Fruit fly (Drosophila melanogaster) ovary, adult (tissue): ENCODE data around the gene Eig71Ef.

ENCODE experiments used
- CG17801 ChIP-seq: fragments of 200-800 bp; optimal IDR thresholded peaks from 2 replicates; lab custom pipeline; 2019; ENCODE audit warnings: missing biosample characterization, mild to moderate bottlenecking, missing genetic modification characterization, moderate library complexity; ENCODE audit not compliant: partially characterized antibody

The Eig71Ef gene

DNA sequence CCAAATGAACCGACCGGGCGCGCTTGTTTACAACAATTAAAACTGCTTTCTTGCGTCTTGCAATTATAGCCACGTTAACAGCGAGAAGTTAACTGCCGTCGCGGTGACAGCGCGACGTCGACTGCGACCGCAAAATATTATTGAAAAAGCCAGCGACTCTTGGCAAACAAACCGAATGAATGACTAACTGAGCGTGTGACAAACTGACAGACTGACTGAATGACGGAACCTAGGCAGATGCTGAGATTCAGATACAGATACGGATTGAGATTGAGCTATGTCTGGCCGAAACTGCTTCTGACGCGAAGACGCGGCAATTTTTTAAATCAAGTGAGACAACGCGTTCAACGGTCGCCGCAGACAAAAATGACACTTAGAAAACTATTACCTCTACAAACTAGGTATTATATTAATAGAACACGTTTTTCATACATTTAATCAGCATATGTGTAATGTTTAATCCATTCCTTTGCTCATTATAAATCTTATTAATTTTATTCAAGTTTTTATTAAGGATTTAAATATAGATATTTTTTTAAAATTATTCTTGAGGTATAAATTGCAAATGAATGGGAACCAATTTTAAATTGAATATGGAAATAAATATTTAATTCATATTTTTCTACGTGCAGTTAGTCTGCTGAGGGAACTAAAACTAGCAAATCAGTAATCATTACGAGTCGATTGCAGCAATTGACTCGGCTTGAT, 22.7 kb downstream of the Eig71Ef start:
- TF ChIP-seq CG17801 = no peak

DNA sequence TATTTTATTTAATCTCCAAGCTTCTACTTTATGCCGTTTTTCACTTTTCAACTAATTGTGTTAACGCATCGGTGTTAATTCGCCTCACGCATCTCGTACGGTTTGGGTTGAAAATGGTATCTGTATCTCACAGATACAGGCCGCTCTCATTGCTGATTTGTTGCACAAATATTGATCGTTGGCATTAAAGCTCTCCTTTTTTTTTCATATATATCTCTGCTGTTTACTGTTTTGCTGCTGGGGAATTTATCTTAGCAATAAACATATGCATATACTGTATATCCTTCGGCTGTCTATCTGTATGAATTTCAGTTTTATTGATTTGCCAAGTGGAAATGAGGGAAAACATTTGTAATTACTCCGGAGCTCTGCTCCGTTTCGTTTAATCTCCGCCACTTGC, 24.5 kb downstream of the Eig71Ef start:
- no peak for TF ChIP-seq CG17801

DNA sequence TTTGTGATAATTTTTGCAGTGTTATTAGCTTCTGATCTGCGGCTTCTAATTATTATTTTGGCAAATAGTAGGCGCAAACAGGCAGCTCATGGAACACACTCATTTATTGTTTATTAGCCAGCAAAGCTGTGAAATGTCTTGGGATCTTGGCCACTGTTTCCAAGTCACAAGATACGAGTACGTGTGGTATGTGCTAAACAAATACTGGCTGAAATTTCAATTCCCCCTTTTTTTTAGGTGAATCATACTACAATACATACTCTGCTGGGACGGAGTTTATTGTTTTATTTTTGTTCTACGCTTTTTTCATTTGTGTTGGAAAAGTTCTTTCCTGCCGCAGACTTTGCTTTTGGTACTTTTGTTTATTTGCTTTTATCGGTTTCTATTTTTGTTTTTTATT, 26.1 kb downstream of the Eig71Ef start:
- no peak for TF ChIP-seq CG17801

DNA sequence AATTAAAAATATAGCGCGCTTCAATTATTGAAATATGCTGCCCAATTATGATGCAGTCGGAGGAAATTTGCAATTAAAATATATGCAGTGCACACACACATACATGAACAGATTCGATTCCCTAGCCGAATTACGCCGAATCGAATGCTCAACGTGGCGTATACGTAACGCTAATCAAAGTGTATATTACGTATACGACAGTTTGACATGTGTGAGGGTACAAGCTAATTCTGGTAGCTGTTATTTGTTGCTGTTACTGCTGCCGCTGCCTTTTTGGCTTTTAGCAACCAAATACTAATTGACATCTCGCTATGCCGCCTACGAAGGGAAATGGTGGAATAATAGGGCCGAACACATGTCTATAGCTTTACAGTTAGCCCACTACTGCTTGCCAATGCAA, 29.9 kb downstream of the Eig71Ef start:
- TF ChIP-seq CG17801 = no peak

DNA sequence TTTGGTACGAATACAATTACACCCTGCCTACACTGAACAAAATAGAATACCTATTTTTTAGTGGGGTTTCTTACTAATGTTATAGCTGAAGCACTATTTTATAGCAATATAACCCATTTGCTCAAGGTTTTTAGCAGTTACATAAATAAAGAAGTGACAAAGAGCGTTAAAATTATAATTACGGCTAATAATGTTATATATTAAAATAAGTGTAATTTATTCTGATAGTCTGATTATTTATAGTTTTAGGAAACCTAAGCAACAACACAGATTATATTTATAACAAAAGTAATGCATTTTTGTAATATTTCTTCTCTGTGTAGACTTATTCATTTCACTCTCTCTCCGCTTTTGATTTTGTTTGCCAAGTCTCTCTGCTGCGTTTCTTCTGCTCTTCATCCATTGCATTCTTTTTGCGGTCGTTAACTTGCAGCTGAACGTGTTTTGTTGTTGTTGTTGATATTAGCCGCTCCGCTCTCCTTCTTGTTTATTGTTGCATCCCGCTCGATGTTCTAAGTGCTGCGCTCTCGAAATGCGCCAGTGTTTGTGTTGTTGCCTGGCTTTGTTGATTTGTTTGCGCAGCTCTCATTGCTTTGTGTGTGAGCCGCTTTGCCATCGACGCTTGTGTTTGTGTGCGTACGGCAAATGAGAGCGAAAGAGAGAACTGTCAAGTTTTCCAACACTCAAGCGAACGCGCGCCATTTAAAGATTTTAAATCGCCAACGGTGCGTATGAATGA, 31.3 kb downstream of the Eig71Ef start:
- TF ChIP-seq CG17801 = peak; percentile 92

DNA sequence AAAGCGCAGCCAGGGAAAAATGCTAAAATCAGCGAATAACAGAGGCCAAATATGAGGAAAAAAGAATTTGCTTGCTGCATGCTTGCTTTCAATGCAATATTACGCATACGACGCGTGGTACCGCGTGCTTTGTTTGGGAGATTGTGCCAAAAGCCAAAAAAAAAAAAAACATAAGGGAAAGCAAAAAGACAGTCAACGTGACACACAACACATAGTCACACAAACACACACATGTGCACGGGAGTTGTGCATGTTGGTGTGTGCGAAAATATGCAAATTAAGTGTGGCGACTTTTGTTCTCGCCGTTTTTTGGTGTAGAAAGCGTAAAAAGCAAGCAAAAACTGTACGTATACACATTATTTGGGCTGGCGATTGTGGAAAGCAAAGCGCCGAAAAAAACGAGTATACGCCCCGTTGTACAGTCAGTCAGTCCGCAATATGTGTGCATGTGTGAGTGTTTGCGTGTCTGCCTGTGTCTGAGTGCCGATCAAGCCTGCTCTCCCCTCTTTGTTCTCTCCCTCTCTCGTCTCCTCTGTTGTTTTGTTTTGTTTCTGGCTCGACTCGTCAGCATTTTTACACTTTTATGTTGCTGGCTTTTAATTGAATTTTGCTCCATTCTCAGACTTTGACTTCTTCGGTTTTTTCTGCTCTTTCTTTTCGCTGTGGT, 32.1 kb downstream of the Eig71Ef start:
- no peak for TF ChIP-seq CG17801

DNA sequence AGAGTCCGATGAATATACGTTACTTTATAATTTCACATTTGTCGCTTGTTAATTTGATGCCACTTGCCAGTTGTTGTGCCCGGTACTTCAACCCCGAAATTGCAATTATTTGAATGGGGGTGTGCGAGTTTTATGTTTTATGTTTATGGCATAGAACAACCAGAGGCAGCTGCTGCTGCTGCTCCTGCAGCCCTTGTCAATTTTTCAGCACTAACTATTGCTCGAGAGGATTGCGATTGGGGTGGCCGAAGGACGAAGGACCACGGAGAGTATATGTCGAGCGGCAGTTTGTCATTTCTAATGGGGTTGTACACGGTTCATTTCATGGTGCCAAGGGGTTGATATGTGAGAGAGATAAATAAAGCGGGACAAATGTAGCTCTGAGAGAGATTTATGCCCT, 33.1 kb downstream of the Eig71Ef start:
- TF ChIP-seq CG17801 = no peak

DNA sequence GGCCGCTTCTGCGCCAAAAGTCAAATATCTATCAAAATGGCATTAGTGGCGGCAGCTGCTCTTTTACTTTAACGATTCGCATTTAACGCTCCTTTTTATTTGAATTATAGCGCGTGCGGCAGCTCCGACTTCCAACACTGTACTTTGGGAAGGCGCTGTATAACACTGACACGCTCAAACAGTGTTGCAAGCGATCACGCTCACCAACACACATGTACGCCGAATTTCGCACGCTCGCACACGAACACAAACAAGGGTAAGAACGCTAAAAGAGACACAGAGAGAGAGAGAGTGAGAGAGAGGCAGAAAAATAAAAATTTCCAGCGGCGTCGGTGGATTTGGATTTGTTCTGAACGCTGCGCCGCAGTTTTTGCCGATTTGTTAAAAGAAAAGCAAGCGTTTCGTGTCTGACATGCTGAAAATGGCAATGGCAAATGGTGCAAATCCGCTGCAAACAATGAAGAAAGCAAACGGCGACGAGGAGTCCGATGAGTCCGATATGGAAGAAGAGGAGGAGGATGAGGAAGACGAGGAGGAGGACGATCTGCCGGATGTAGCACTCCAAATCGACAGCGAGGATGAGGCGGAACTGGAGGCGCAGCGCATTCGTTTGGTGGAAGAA, 37.5 kb downstream of the Eig71Ef start, which contains the start of gene Phs:
Phs (plus strand) TSS at position 276 of the 622 bp plus-strand sequence.
- peak; percentile 32 for TF ChIP-seq CG17801

DNA sequence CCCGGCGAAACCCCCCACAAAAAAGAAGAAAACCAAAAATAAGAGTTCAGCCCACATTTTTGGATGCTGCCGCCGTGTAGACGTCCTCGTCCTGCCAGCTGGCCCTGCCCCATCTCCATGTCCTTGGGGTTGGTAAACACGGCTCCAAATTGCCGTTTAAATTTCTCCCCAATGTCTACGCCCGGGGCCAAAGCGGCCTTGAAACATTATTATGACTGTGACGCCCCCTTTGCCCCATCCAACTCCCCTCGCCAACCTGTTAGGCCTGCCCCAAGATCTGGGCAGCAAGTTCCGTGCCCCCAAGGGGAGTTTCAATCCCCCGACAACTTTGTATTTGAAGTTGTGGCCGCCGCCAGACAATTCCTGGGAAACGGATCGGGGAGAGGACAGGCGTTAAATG, 40.3 kb downstream of the Eig71Ef start:
- TF ChIP-seq CG17801 = no peak

DNA sequence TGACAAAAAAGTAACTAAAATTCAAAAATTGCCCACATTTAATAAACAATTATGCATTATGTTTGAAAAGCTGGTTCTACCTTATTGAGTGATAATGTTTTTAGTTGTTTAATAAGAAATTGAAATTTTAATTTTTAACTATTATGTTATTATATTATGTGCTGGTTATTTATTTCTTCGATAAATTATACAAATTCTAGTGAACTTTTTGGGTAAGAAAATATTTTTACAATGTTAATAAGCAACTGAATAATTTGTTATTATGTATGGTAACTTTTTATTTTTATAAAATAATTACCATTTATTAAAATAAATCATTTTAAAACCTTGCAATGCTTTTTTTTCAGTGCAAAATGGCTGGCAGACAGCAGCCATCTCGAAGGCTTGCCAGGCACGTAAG, 40.7 kb downstream of the Eig71Ef start:
- no peak for TF ChIP-seq CG17801

DNA sequence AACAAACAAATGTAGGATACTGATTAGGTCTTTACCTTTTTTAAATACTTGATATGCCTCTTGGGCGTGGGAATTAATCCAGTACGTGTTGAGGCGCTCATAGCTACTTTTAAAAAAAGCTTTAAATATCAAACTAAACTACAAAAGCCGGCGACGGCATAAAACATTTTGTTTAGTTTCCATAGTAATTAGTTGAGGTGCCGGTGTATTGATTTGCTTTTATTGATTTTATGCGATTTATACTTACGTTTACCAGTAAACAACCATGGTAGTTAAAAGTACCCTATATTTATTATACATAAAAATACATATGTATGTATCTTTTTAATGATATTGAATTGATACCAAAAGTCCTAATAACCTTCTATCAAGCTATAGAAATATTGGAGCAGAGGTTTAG, 44.5 kb downstream of the Eig71Ef start, which contains the start of gene CG13449:
CG13449 (minus strand) TSS at position 101 of the 400 bp plus-strand sequence.
- no peak for TF ChIP-seq CG17801

DNA sequence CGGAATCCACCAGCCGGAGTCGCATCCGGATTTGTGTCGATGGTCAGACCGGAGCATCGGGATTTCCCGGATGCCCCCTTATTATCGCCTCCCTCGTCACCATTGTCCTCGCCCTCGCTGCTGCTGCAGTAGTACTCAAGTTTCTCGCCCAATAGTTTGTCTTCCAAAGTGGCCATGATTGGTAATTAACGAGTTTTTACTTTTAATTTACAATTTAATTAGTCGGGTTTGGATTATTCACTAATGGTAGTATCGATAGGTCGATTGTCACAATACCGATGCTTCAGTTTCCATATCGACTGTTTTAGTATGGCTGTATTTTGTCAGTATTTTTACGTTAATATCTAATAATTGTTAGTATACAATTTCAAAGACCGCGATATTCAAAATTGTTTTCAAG, 47.1 kb downstream of the Eig71Ef start, which contains the start of gene CG7650:
CG7650 (minus strand) TSS at position 278 of the 400 bp plus-strand sequence.
- TF ChIP-seq CG17801 = no peak
